Worm (Caenorhabditis elegans): ENCODE data around the gene K10G6.9.

ce11 chrII:3974953-3975352, 2.9 kb downstream of the K10G6.9 start, which contains the start of gene cank-26:
- TF ChIP-seq unc-86 (tag; optimal IDR thresholded peaks at IDR 0.05) (no peak), ama-1 (optimal IDR thresholded peaks at IDR 0.05) (no peak), egl-27 (tag; optimal IDR thresholded peaks at IDR 0.05) (no peak), hlh-4 (tag; optimal IDR thresholded peaks at IDR 0.05) (no peak), dpl-1 (GFP tag; optimal IDR thresholded peaks at IDR 0.05) (no peak), nhr-76 (tag; optimal IDR thresholded peaks at IDR 0.05) (no peak)

All from whole organism, L1 larva.